Worm (Caenorhabditis elegans) whole organism, L2 larva: ENCODE results near the gene ubc-13.

Experiments
- nhr-237 ChIP-seq: fragments of 150-350 bp; optimal IDR thresholded peaks from 2 replicates; lab custom pipeline; 2014; ENCODE audit warnings: missing biosample characterization, missing genetic modification characterization
- nhr-77 ChIP-seq: fragments of 150-350 bp; optimal IDR thresholded peaks from 2 replicates; lab custom pipeline; 2014; ENCODE audit warnings: missing biosample characterization, missing genetic modification characterization
- zag-1 ChIP-seq: fragments of 150-350 bp; optimal IDR thresholded peaks from 2 replicates; lab custom pipeline; 2014; ENCODE audit warnings: missing biosample characterization, missing genetic modification characterization

DNA sequence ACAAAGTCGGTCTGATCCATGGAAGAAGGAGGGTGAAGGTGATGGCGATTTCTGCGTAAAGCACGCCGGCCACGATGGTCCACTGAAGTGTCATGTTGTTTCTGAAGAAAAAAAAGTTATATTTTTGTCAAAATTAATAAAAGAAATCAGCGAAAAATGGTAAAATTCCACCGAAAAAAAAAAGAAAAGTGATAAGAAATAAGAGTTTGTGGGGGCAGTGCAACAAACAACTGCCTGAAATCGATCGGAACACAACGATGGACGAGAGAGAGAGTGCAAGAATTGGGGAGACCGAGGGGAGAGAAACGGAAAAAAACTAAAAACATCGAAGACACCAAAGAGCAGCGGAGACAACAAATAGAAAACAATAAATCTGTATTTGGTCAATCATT, 33.1 kb downstream of the ubc-13 start, which contains the start of gene Y54G2A.18:
- TF ChIP-seq zag-1 (tag; lab: Kevin White, UChicago) (no peak), nhr-77 (no peak), nhr-237 (tag; lab: Kevin White, UChicago) (no peak)
